Fruit fly (Drosophila melanogaster) whole organism, prepupa: Measurements from ENCODE around the gene yps.

ENCODE experiments used
- CG10631 ChIP-seq: fragments of 200-800 bp; sonication (Bioruptor generic); optimal IDR thresholded peaks from 2 replicates; lab custom pipeline; 2016; ENCODE audit warnings: missing biosample characterization, missing genetic modification characterization
- CG10669 ChIP-seq: fragments of 200-800 bp; sonication (Bioruptor generic); optimal IDR thresholded peaks from 3 replicates; lab custom pipeline; 2018; ENCODE audit warnings: missing biosample characterization, mild to moderate bottlenecking, missing genetic modification characterization, moderate library complexity
- CG11294 ChIP-seq: fragments of 200-800 bp; sonication (Bioruptor generic); IDR thresholded peaks from 2 replicates; pipeline ENCODE4 v1.3.6; 2022; ENCODE audit warnings: missing biosample characterization, missing genetic modification characterization
- CG11762 ChIP-seq: fragments of 200-800 bp; sonication (Bioruptor generic); optimal IDR thresholded peaks from 3 replicates; lab custom pipeline; 2016; ENCODE audit warnings: missing biosample characterization, missing genetic modification characterization; ENCODE audit not compliant: insufficient read depth
- CG11902 ChIP-seq: fragments of 200-800 bp; sonication (Bioruptor generic); optimal IDR thresholded peaks from 3 replicates; lab custom pipeline; 2016; ENCODE audit warnings: missing biosample characterization, missing genetic modification characterization
- CG15336 ChIP-seq: fragments of 200-800 bp; sonication (Bioruptor generic); IDR thresholded peaks from 2 replicates; pipeline ENCODE4 v1.3.6; 2022; ENCODE audit warnings: missing biosample characterization, missing genetic modification characterization
- CG1621 ChIP-seq: fragments of 200-800 bp; sonication (Bioruptor generic); optimal IDR thresholded peaks from 3 replicates; lab custom pipeline; 2018; ENCODE audit warnings: missing biosample characterization, mild to moderate bottlenecking, missing genetic modification characterization
- CG16779 ChIP-seq: fragments of 200-800 bp; sonication (Bioruptor generic); optimal IDR thresholded peaks from 3 replicates; lab custom pipeline; 2017; ENCODE audit warnings: missing biosample characterization, mild to moderate bottlenecking, missing genetic modification characterization
- CG3032 ChIP-seq: fragments of 200-800 bp; optimal IDR thresholded peaks from 2 replicates; lab custom pipeline; 2019; ENCODE audit warnings: missing biosample characterization, mild to moderate bottlenecking, missing genetic modification characterization, moderate library complexity
- CG31627 ChIP-seq: fragments of 200-800 bp; sonication (Bioruptor generic); optimal IDR thresholded peaks from 3 replicates; lab custom pipeline; 2016; ENCODE audit warnings: missing biosample characterization, missing genetic modification characterization
- CG32006 ChIP-seq: fragments of 200-800 bp; sonication (Bioruptor generic); optimal IDR thresholded peaks from 3 replicates; lab custom pipeline; 2017; ENCODE audit warnings: missing biosample characterization, mild to moderate bottlenecking, missing genetic modification characterization
- CG34406 ChIP-seq: fragments of 200-800 bp; sonication (Bioruptor generic); optimal IDR thresholded peaks from 3 replicates; lab custom pipeline; 2016; ENCODE audit warnings: missing biosample characterization, missing genetic modification characterization
- CG3919 ChIP-seq: fragments of 200-800 bp; sonication (Bioruptor generic); optimal IDR thresholded peaks from 3 replicates; lab custom pipeline; 2016; ENCODE audit warnings: missing biosample characterization, missing genetic modification characterization
- CG4318 ChIP-seq: fragments of 200-800 bp; sonication (Bioruptor generic); optimal IDR thresholded peaks from 3 replicates; lab custom pipeline; 2017; ENCODE audit warnings: missing biosample characterization, mild to moderate bottlenecking, missing genetic modification characterization
- CG6163 ChIP-seq: fragments of 200-800 bp; sonication (Bioruptor generic); IDR thresholded peaks from 3 replicates; pipeline ENCODE4 v1.3.6; 2022; ENCODE audit warnings: missing biosample characterization, missing genetic modification characterization
- CG6276 ChIP-seq: fragments of 200-800 bp; sonication (Bioruptor generic); optimal IDR thresholded peaks from 2 replicates; lab custom pipeline; 2017; ENCODE audit warnings: missing biosample characterization, mild to moderate bottlenecking, missing genetic modification characterization
- CG6808 ChIP-seq: fragments of 200-800 bp; sonication (Bioruptor generic); optimal IDR thresholded peaks from 3 replicates; lab custom pipeline; 2017; ENCODE audit warnings: missing biosample characterization, missing genetic modification characterization, mild to moderate bottlenecking, moderate library complexity, missing genetic modification reagents
- CG6854 ChIP-seq: fragments of 200-800 bp; sonication (Bioruptor generic); optimal IDR thresholded peaks from 2 replicates; lab custom pipeline; 2017; ENCODE audit warnings: missing biosample characterization, mild to moderate bottlenecking, missing genetic modification characterization
- CG7368 ChIP-seq: fragments of 200-800 bp; sonication (Bioruptor generic); optimal IDR thresholded peaks from 3 replicates; lab custom pipeline; 2016; ENCODE audit warnings: missing biosample characterization, missing genetic modification characterization
- CG8119 ChIP-seq: fragments of 200-800 bp; sonication (Bioruptor generic); IDR thresholded peaks from 3 replicates; pipeline ENCODE4 v1.3.6; 2022; ENCODE audit warnings: missing biosample characterization, missing genetic modification characterization
- CG8319 ChIP-seq: fragments of 200-800 bp; sonication (Bioruptor generic); optimal IDR thresholded peaks from 3 replicates; lab custom pipeline; 2016; ENCODE audit warnings: missing biosample characterization, missing genetic modification characterization
- CG8632 ChIP-seq: fragments of 200-800 bp; sonication (Bioruptor generic); optimal IDR thresholded peaks from 3 replicates; lab custom pipeline; 2016; ENCODE audit warnings: missing biosample characterization, missing genetic modification characterization
- CG9139 ChIP-seq: fragments of 200-800 bp; sonication (Bioruptor generic); optimal IDR thresholded peaks from 3 replicates; lab custom pipeline; 2017; ENCODE audit warnings: missing biosample characterization, mild to moderate bottlenecking, missing genetic modification characterization
- Eip75B ChIP-seq: fragments of 200-800 bp; sonication (Bioruptor generic); optimal IDR thresholded peaks from 3 replicates; lab custom pipeline; 2016; ENCODE audit warnings: missing biosample characterization, missing genetic modification characterization
- Eip78C ChIP-seq: fragments of 200-800 bp; sonication (Bioruptor generic); peaks from one replicate; lab custom pipeline; 2016; ENCODE audit warnings: missing biosample characterization, missing genetic modification characterization
- Eip93F ChIP-seq: fragments of 200-800 bp; sonication (Bioruptor generic); optimal IDR thresholded peaks from 2 replicates; lab custom pipeline; 2016; ENCODE audit warnings: missing biosample characterization, mild to moderate bottlenecking, missing genetic modification characterization
- Ets96B ChIP-seq: fragments of 200-800 bp; optimal IDR thresholded peaks from 2 replicates; lab custom pipeline; 2019; ENCODE audit warnings: missing biosample characterization, mild to moderate bottlenecking, missing genetic modification characterization, moderate library complexity
- Gug ChIP-seq: fragments of 200-800 bp; sonication (Bioruptor generic); IDR thresholded peaks from 2 replicates; pipeline ENCODE4 v1.3.6; 2022; ENCODE audit warnings: missing biosample characterization, missing genetic modification characterization
- Hr39 ChIP-seq: fragments of 200-800 bp; sonication (Bioruptor generic); optimal IDR thresholded peaks from 2 replicates; lab custom pipeline; 2016; ENCODE audit warnings: missing biosample characterization, missing genetic modification characterization
- Lpt ChIP-seq: fragments of 200-800 bp; sonication (Bioruptor generic); optimal IDR thresholded peaks from 3 replicates; lab custom pipeline; 2016; ENCODE audit warnings: missing biosample characterization, missing genetic modification characterization
- Met ChIP-seq: fragments of 200-800 bp; sonication (Bioruptor generic); optimal IDR thresholded peaks from 3 replicates; lab custom pipeline; 2016; ENCODE audit warnings: missing biosample characterization, missing genetic modification characterization
- OdsH ChIP-seq: fragments of 200-800 bp; sonication (Bioruptor generic); optimal IDR thresholded peaks from 3 replicates; lab custom pipeline; 2016; ENCODE audit warnings: missing biosample characterization, missing genetic modification characterization
- Sox102F ChIP-seq: fragments of 200-800 bp; sonication (Bioruptor generic); optimal IDR thresholded peaks from 2 replicates; lab custom pipeline; 2016; ENCODE audit warnings: missing biosample characterization, mild to moderate bottlenecking, missing genetic modification characterization
- Sox14 ChIP-seq: fragments of 200-800 bp; sonication (Bioruptor generic); optimal IDR thresholded peaks from 3 replicates; lab custom pipeline; 2016; ENCODE audit warnings: missing biosample characterization, missing genetic modification characterization
- Sox15 ChIP-seq: fragments of 200-800 bp; sonication (Bioruptor generic); optimal IDR thresholded peaks from 3 replicates; lab custom pipeline; 2016; ENCODE audit warnings: missing biosample characterization, missing genetic modification characterization
- acj6 ChIP-seq: fragments of 200-800 bp; sonication (Bioruptor generic); optimal IDR thresholded peaks from 3 replicates; lab custom pipeline; 2016; ENCODE audit warnings: missing biosample characterization, missing genetic modification characterization
- cyc ChIP-seq: fragments of 200-800 bp; sonication (Bioruptor generic); optimal IDR thresholded peaks from 3 replicates; lab custom pipeline; 2016; ENCODE audit warnings: missing biosample characterization, missing genetic modification characterization
- dac ChIP-seq: fragments of 200-800 bp; sonication (Bioruptor generic); optimal IDR thresholded peaks from 2 replicates; lab custom pipeline; 2017; ENCODE audit warnings: missing biosample characterization, mild to moderate bottlenecking, missing genetic modification characterization
- dsx ChIP-seq: fragments of 200-800 bp; optimal IDR thresholded peaks from 3 replicates; lab custom pipeline; 2019; ENCODE audit warnings: missing biosample characterization, mild to moderate bottlenecking, missing genetic modification characterization, moderate library complexity; ENCODE audit not compliant: poor library complexity, severe bottlenecking
- eg ChIP-seq: fragments of 200-800 bp; sonication (Bioruptor generic); IDR thresholded peaks from 3 replicates; pipeline ENCODE4 v1.3.6; 2022; ENCODE audit warnings: missing biosample characterization, missing genetic modification characterization
- esn ChIP-seq: fragments of 200-800 bp; sonication (Bioruptor generic); optimal IDR thresholded peaks from 2 replicates; lab custom pipeline; 2016; ENCODE audit warnings: missing biosample characterization, mild to moderate bottlenecking, missing genetic modification characterization, moderate library complexity
- fd59A ChIP-seq: fragments of 200-800 bp; sonication (Bioruptor generic); optimal IDR thresholded peaks from 2 replicates; lab custom pipeline; 2017; ENCODE audit warnings: missing biosample characterization, mild to moderate bottlenecking, missing genetic modification characterization, missing genetic modification reagents
- fd85E ChIP-seq: fragments of 200-800 bp; sonication (Bioruptor generic); optimal IDR thresholded peaks from 3 replicates; lab custom pipeline; 2016; ENCODE audit warnings: missing biosample characterization, missing genetic modification characterization
- fkh ChIP-seq: fragments of 200-800 bp; sonication (Bioruptor generic); optimal IDR thresholded peaks from 3 replicates; lab custom pipeline; 2017; ENCODE audit warnings: missing biosample characterization, mild to moderate bottlenecking, missing genetic modification characterization, moderate library complexity
- lz ChIP-seq: fragments of 200-800 bp; sonication (Bioruptor generic); optimal IDR thresholded peaks from 3 replicates; lab custom pipeline; 2016; ENCODE audit warnings: missing biosample characterization, missing genetic modification characterization
- net ChIP-seq: fragments of 200-800 bp; sonication (Bioruptor generic); optimal IDR thresholded peaks from 3 replicates; lab custom pipeline; 2016; ENCODE audit warnings: missing biosample characterization, missing genetic modification characterization
- salr ChIP-seq, 2 experiments: fragments of 200-800 bp; sonication (Bioruptor generic); optimal IDR thresholded peaks; 3 replicates each; lab custom pipeline; 2016 to 2018; ENCODE audit warnings: missing biosample characterization in 2 of 2, missing genetic modification characterization in 2 of 2, mild to moderate bottlenecking in 1 of 2
- spab ChIP-seq: fragments of 200-800 bp; sonication (Bioruptor generic); optimal IDR thresholded peaks from 2 replicates; lab custom pipeline; 2017; ENCODE audit warnings: missing biosample characterization, mild to moderate bottlenecking, missing genetic modification characterization, missing genetic modification reagents
- svp ChIP-seq: fragments of 200-800 bp; sonication (Bioruptor generic); peaks from one replicate; lab custom pipeline; 2016; ENCODE audit warnings: missing biosample characterization, missing genetic modification characterization
- topi ChIP-seq: fragments of 200-800 bp; sonication (Bioruptor generic); optimal IDR thresholded peaks from 3 replicates; lab custom pipeline; 2016; ENCODE audit warnings: missing biosample characterization, missing genetic modification characterization

Gene yps

DNA sequence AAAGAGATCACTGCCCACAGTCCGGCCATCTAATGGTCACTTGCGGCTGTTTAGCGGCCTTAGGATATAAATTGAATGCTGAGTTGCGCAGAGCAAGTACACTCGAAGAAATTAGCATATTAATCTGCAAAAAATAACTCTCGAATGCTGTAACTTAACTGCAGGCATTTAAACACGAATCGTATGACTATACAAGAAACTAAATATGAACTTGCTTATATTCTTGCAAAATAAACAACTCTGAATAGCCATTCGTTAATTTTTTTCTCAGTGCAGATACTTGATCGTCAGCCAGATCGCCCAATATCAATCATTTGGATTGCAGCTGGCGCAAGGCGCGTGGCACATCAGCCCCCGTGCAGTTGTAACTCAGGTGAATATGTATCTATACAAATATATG, 51.9 kb downstream of the yps start (continued):
- TF ChIP-seq Hr39 (GFP tag; lab: Kevin White, UChicago) (peak; percentile 27), eg (GFP tag; lab: Robert Waterston, UW) (peak; percentile 85), CG32006 (peak; percentile 59), CG8119 (GFP tag; lab: Robert Waterston, UW) (peak; percentile 42; the same call in 1 of the 3 replicates), Sox14 (GFP tag; lab: Kevin White, UChicago) (peak; percentile 54), lz (GFP tag; lab: Kevin White, UChicago) (peak; percentile 12)
- TF ChIP-seq, all 60 proteins: peak for 29

DNA sequence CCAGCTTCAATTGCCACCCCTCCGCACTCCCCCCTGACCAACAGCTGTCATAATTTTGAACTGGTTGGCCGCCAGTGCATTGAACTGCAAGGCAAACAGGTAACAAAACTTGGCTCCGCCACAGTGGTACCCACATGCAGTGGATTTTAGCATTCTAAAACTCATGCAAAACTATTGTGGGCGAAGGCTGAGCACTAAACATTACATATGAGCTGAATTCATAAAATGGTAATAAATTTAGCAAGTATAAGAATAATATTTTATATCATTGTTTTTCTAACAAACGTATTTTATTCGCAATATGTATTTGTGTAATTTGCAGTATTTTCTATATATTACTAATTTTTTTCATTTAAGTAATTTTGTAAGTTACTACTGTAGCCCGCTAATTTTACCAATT, 52.6 kb downstream of the yps start:
- TF ChIP-seq net (GFP tag; lab: Kevin White, UChicago) (peak; percentile 17), fd85E (no peak), dac (GFP tag; lab: Kevin White, UChicago) (peak; percentile 75), CG31627 (no peak), CG16779 (tag; lab: Kevin White, UChicago) (no peak), salr (GFP tag; optimal IDR thresholded peaks at IDR 0.05; lab: Kevin White, UChicago) (peak in 1 of 2 experiments; percentile 58), Gug (GFP tag; lab: Robert Waterston, UW) (peak; percentile 65), fd59A (no peak), CG7368 (no peak), dsx (GFP tag; lab: Kevin White, UChicago) (no peak), CG11902 (GFP tag; lab: Kevin White, UChicago) (no peak), fkh (GFP tag; lab: Kevin White, UChicago) (no peak), CG34406 (GFP tag; lab: Kevin White, UChicago) (no peak), CG6808 (GFP tag; lab: Kevin White, UChicago) (no peak), Eip93F (no peak), CG15336 (GFP tag; lab: Robert Waterston, UW) (peak; percentile 86), CG1621 (no peak), CG6854 (no peak), CG10669 (no peak), esn (GFP tag; lab: Kevin White, UChicago) (no peak), Sox102F (GFP tag; lab: Kevin White, UChicago) (no peak), Sox15 (GFP tag; lab: Kevin White, UChicago) (no peak), Sox14 (GFP tag; lab: Kevin White, UChicago) (peak; percentile 47), CG6163 (GFP tag; lab: Robert Waterston, UW) (peak; percentile 37; the same call in 2 of the 3 replicates), CG6276 (GFP tag; lab: Kevin White, UChicago) (peak; percentile 67), Lpt (GFP tag; lab: Kevin White, UChicago) (peak; percentile 44), cyc (GFP tag; lab: Kevin White, UChicago) (peak; percentile 4), CG4318 (GFP tag; lab: Kevin White, UChicago) (peak; percentile 74), spab (GFP tag; lab: Kevin White, UChicago) (no peak), CG9139 (GFP tag; lab: Kevin White, UChicago) (no peak), topi (GFP tag; lab: Kevin White, UChicago) (peak; percentile 27), svp (GFP tag; lab: Kevin White, UChicago) (peak; percentile 61), CG11762 (GFP tag; lab: Kevin White, UChicago) (no peak), Met (GFP tag; lab: Kevin White, UChicago) (no peak), CG11294 (peak; percentile 63), acj6 (GFP tag; lab: Kevin White, UChicago) (no peak), CG3032 (tag; lab: Kevin White, UChicago) (no peak), CG8632 (no peak), CG8319 (GFP tag; lab: Kevin White, UChicago) (no peak), CG8119 (GFP tag; lab: Robert Waterston, UW) (peak; percentile 86), OdsH (peak; percentile 38), Eip78C (GFP tag; lab: Kevin White, UChicago) (peak; percentile 81), Ets96B (tag; lab: Kevin White, UChicago) (no peak), CG32006 (peak; percentile 83), CG3919 (GFP tag; lab: Kevin White, UChicago) (peak; percentile 45), lz (GFP tag; lab: Kevin White, UChicago) (no peak), CG10631 (GFP tag; lab: Kevin White, UChicago) (peak; percentile 34), Eip75B (GFP tag; lab: Kevin White, UChicago) (no peak), eg (GFP tag; lab: Robert Waterston, UW) (peak; percentile 78)
